Fruit fly (Drosophila melanogaster) whole organism, embryonic: ENCODE data around the gene CG15475.

Experiments
- Abd-B ChIP-seq: fragments of 200-800 bp; sonication (Bioruptor generic); optimal IDR thresholded peaks from 2 replicates; lab custom pipeline; 2018; ENCODE audit warnings: missing biosample characterization, mild to moderate bottlenecking, missing genetic modification characterization, moderate library complexity
- BEAF-32 ChIP-seq: fragments of 200-800 bp; sonication (Bioruptor generic); optimal IDR thresholded peaks from 3 replicates; lab custom pipeline; 2017; ENCODE audit warnings: missing biosample characterization, missing genetic modification characterization, mild to moderate bottlenecking, moderate library complexity, missing genetic modification reagents
- CG10543 ChIP-seq: fragments of 200-800 bp; sonication (Bioruptor generic); optimal IDR thresholded peaks from 3 replicates; lab custom pipeline; 2017; ENCODE audit warnings: missing biosample characterization, mild to moderate bottlenecking, missing genetic modification characterization, moderate library complexity
- CG11723 ChIP-seq: fragments of 200-800 bp; sonication (Bioruptor generic); optimal IDR thresholded peaks from 2 replicates; lab custom pipeline; 2017; ENCODE audit warnings: missing biosample characterization, mild to moderate bottlenecking, missing genetic modification characterization
- CG12659 ChIP-seq: fragments of 200-800 bp; sonication (Bioruptor generic); optimal IDR thresholded peaks from 3 replicates; lab custom pipeline; 2017; ENCODE audit warnings: mild to moderate bottlenecking, missing biosample characterization, missing genetic modification reagents, missing genetic modification characterization
- CG13123 ChIP-seq: fragments of 200-800 bp; sonication (Bioruptor generic); optimal IDR thresholded peaks from 2 replicates; lab custom pipeline; 2016; ENCODE audit warnings: missing biosample characterization, missing genetic modification characterization
- CG14710 ChIP-seq: fragments of 200-800 bp; sonication (Bioruptor generic); optimal IDR thresholded peaks from 3 replicates; lab custom pipeline; 2019; ENCODE audit warnings: missing biosample characterization, mild to moderate bottlenecking, missing genetic modification characterization, moderate library complexity
- CG15011 ChIP-seq: fragments of 200-800 bp; sonication (Bioruptor generic); optimal IDR thresholded peaks from 3 replicates; lab custom pipeline; 2018; ENCODE audit warnings: missing biosample characterization, mild to moderate bottlenecking, missing genetic modification characterization
- CG17802 ChIP-seq: fragments of 200-800 bp; sonication (Bioruptor generic); optimal IDR thresholded peaks from 2 replicates; lab custom pipeline; 2018; ENCODE audit warnings: missing biosample characterization, mild to moderate bottlenecking, missing genetic modification characterization, moderate library complexity
- CG17829 ChIP-seq: fragments of 200-800 bp; optimal IDR thresholded peaks from 2 replicates; lab custom pipeline; 2019; ENCODE audit warnings: missing biosample characterization, mild to moderate bottlenecking, missing genetic modification characterization, moderate library complexity
- CG2712 ChIP-seq: fragments of 200-800 bp; optimal IDR thresholded peaks from 3 replicates; lab custom pipeline; 2019; ENCODE audit warnings: missing biosample characterization, mild to moderate bottlenecking, missing genetic modification characterization, moderate library complexity
- CG31365 ChIP-seq: fragments of 200-800 bp; sonication (Bioruptor generic); optimal IDR thresholded peaks from 2 replicates; lab custom pipeline; 2018; ENCODE audit warnings: missing biosample characterization, mild to moderate bottlenecking, missing genetic modification characterization
- CG3163 ChIP-seq: fragments of 200-800 bp; sonication (Bioruptor generic); optimal IDR thresholded peaks from 3 replicates; lab custom pipeline; 2016; ENCODE audit warnings: missing biosample characterization, missing genetic modification characterization
- CG32532 ChIP-seq: fragments of 200-800 bp; sonication (Bioruptor generic); IDR thresholded peaks from 2 replicates; pipeline ENCODE4 v1.3.6; 2022; ENCODE audit warnings: missing biosample characterization, missing genetic modification characterization
- CG33557 ChIP-seq: fragments of 200-800 bp; sonication (Bioruptor generic); optimal IDR thresholded peaks from 2 replicates; lab custom pipeline; 2019; ENCODE audit warnings: missing biosample characterization, mild to moderate bottlenecking, missing genetic modification characterization, moderate library complexity
- CG3995 ChIP-seq: fragments of 200-800 bp; sonication (Bioruptor generic); optimal IDR thresholded peaks from 3 replicates; lab custom pipeline; 2016; ENCODE audit warnings: missing biosample characterization, missing genetic modification characterization
- CG4820 ChIP-seq: fragments of 200-800 bp; sonication (Bioruptor generic); optimal IDR thresholded peaks from 3 replicates; lab custom pipeline; 2016; ENCODE audit warnings: missing biosample characterization, missing genetic modification characterization
- CG6654 ChIP-seq: fragments of 200-800 bp; sonication (Bioruptor generic); optimal IDR thresholded peaks from 2 replicates; lab custom pipeline; 2017; ENCODE audit warnings: missing biosample characterization, mild to moderate bottlenecking, missing genetic modification characterization
- CG6854 ChIP-seq: fragments of 200-800 bp; sonication (Bioruptor generic); optimal IDR thresholded peaks from 3 replicates; lab custom pipeline; 2017; ENCODE audit warnings: missing biosample characterization, mild to moderate bottlenecking, missing genetic modification characterization
- CG7357 ChIP-seq: fragments of 200-800 bp; sonication (Bioruptor generic); IDR thresholded peaks from 3 replicates; pipeline ENCODE4 v1.3.6; 2022; ENCODE audit warnings: missing biosample characterization, missing genetic modification characterization
- CG7963 ChIP-seq: fragments of 200-800 bp; sonication (Bioruptor generic); IDR thresholded peaks from 3 replicates; pipeline ENCODE4 v1.3.6; 2022; ENCODE audit warnings: missing biosample characterization, missing genetic modification characterization; ENCODE audit not compliant: partially characterized antibody
- CG9817 ChIP-seq: fragments of 200-800 bp; sonication (Bioruptor generic); optimal IDR thresholded peaks from 2 replicates; lab custom pipeline; 2018; ENCODE audit warnings: missing biosample characterization, mild to moderate bottlenecking, missing genetic modification characterization, moderate library complexity
- Dfd ChIP-seq, 2 experiments: fragments of >200 bp; optimal IDR thresholded peaks; 2 replicates each; lab custom pipeline; 2017; ENCODE audit warnings: missing biosample characterization in 2 of 2, missing genetic modification characterization in 2 of 2
- HmgZ ChIP-seq: fragments of 200-800 bp; sonication (Bioruptor generic); optimal IDR thresholded peaks from 2 replicates; lab custom pipeline; 2018; ENCODE audit warnings: missing biosample characterization, mild to moderate bottlenecking, missing genetic modification characterization
- Jarid2 ChIP-seq: fragments of 200-800 bp; sonication (Bioruptor generic); optimal IDR thresholded peaks from 3 replicates; lab custom pipeline; 2017; ENCODE audit warnings: mild to moderate bottlenecking, missing biosample characterization, missing genetic modification reagents, missing genetic modification characterization
- Mad ChIP-seq: fragments of 200-800 bp; sonication (Bioruptor generic); optimal IDR thresholded peaks from 2 replicates; lab custom pipeline; 2016; ENCODE audit warnings: missing biosample characterization, missing genetic modification characterization
- NK7.1 ChIP-seq: fragments of 200-800 bp; sonication (Bioruptor generic); optimal IDR thresholded peaks from 3 replicates; lab custom pipeline; 2016; ENCODE audit warnings: missing biosample characterization, missing genetic modification characterization
- Nf-YB ChIP-seq: fragments of 200-800 bp; sonication (Bioruptor generic); optimal IDR thresholded peaks from 3 replicates; lab custom pipeline; 2019; ENCODE audit warnings: missing biosample characterization, mild to moderate bottlenecking, missing genetic modification characterization, moderate library complexity
- Oaz ChIP-seq: fragments of 200-800 bp; sonication (Bioruptor generic); IDR thresholded peaks from 2 replicates; pipeline ENCODE4 v1.3.6; 2022; ENCODE audit warnings: missing biosample characterization, missing genetic modification characterization
- Opbp ChIP-seq: fragments of 200-800 bp; sonication (Bioruptor generic); IDR thresholded peaks from 3 replicates; pipeline ENCODE4 v1.3.6; 2022; ENCODE audit warnings: missing biosample characterization, missing genetic modification characterization; ENCODE audit not compliant: partially characterized antibody
- Ravus ChIP-seq: fragments of 200-800 bp; sonication (Bioruptor generic); IDR thresholded peaks from 2 replicates; pipeline ENCODE4 v1.3.6; 2022; ENCODE audit warnings: missing biosample characterization, missing genetic modification characterization
- Sox102F ChIP-seq: fragments of 200-800 bp; sonication (Bioruptor generic); optimal IDR thresholded peaks from 2 replicates; lab custom pipeline; 2018; ENCODE audit warnings: missing biosample characterization, mild to moderate bottlenecking, missing genetic modification characterization, moderate library complexity
- Spps ChIP-seq: fragments of 200-800 bp; sonication (Bioruptor generic); optimal IDR thresholded peaks from 2 replicates; lab custom pipeline; 2018; ENCODE audit warnings: missing biosample characterization, mild to moderate bottlenecking, missing genetic modification characterization
- Sry-β ChIP-seq: fragments of 200-800 bp; sonication (Bioruptor generic); optimal IDR thresholded peaks from 2 replicates; lab custom pipeline; 2018; ENCODE audit warnings: missing biosample characterization, mild to moderate bottlenecking, missing genetic modification characterization, moderate library complexity
- Tbp ChIP-seq: fragments of >200 bp; optimal IDR thresholded peaks from 2 replicates; lab custom pipeline; 2018; ENCODE audit warnings: missing biosample characterization, missing genetic modification characterization
- Usf ChIP-seq: fragments of 200-800 bp; sonication (Bioruptor generic); optimal IDR thresholded peaks from 2 replicates; lab custom pipeline; 2017; ENCODE audit warnings: missing genotype, missing biosample characterization, missing genetic modification characterization
- abd-A ChIP-seq: fragments of 200-800 bp; sonication (Bioruptor generic); optimal IDR thresholded peaks from 3 replicates; lab custom pipeline; 2019; ENCODE audit warnings: missing biosample characterization, mild to moderate bottlenecking, missing genetic modification characterization, moderate library complexity
- bcd ChIP-seq: fragments of 200-800 bp; sonication (Bioruptor generic); optimal IDR thresholded peaks from 2 replicates; lab custom pipeline; 2017; ENCODE audit warnings: missing biosample characterization, mild to moderate bottlenecking, missing genetic modification characterization
- br ChIP-seq: fragments of >200 bp; optimal IDR thresholded peaks from 2 replicates; lab custom pipeline; 2017
- cato ChIP-seq: fragments of 200-800 bp; sonication (Bioruptor generic); optimal IDR thresholded peaks from 2 replicates; lab custom pipeline; 2016; ENCODE audit warnings: missing biosample characterization, missing genetic modification characterization, borderline replicate concordance
- corto ChIP-seq: fragments of 200-800 bp; sonication (Bioruptor generic); optimal IDR thresholded peaks from 2 replicates; lab custom pipeline; 2016; ENCODE audit warnings: missing biosample characterization, mild to moderate bottlenecking, missing genetic modification characterization, moderate library complexity
- exex ChIP-seq: fragments of 200-800 bp; sonication (Bioruptor generic); optimal IDR thresholded peaks from 4 replicates; lab custom pipeline; 2018; ENCODE audit warnings: missing biosample characterization, mild to moderate bottlenecking, missing genetic modification characterization, moderate library complexity
- hth ChIP-seq: fragments of >200 bp; optimal IDR thresholded peaks from 2 replicates; lab custom pipeline; 2017; ENCODE audit warnings: inconsistent platforms
- klu ChIP-seq: fragments of 200-800 bp; sonication (Bioruptor generic); IDR thresholded peaks from 2 replicates; pipeline ENCODE4 v1.3.6; 2022; ENCODE audit warnings: missing biosample characterization, missing genetic modification characterization
- mld ChIP-seq: fragments of 200-800 bp; sonication (Bioruptor generic); IDR thresholded peaks from 3 replicates; pipeline ENCODE4 v1.3.6; 2022; ENCODE audit warnings: missing biosample characterization, missing genetic modification characterization; ENCODE audit not compliant: partially characterized antibody
- p53 ChIP-seq: fragments of 200-800 bp; sonication (Bioruptor generic); optimal IDR thresholded peaks from 2 replicates; lab custom pipeline; 2016; ENCODE audit warnings: missing biosample characterization, missing genetic modification characterization
- pan ChIP-seq, 4 experiments: fragments of >200 bp in 3 of 4; fragments of 200-800 bp in 1 of 4; sonication (Bioruptor generic) in 1 of 4; optimal IDR thresholded peaks in 3 of 4; IDR thresholded peaks in 1 of 4; 2 replicates each; pipeline versions ENCODE4 v1.3.6 to Lab custom; 2017 to 2022; ENCODE audit warnings: missing biosample characterization in 2 of 4, missing genetic modification characterization in 2 of 4, mixed read lengths in 1 of 4
- pita ChIP-seq: fragments of 200-800 bp; sonication (Bioruptor generic); optimal IDR thresholded peaks from 2 replicates; lab custom pipeline; 2017; ENCODE audit warnings: missing biosample characterization, mild to moderate bottlenecking, missing genetic modification characterization
- trh ChIP-seq: fragments of 200-800 bp; sonication (Bioruptor generic); optimal IDR thresholded peaks from 2 replicates; lab custom pipeline; 2016; ENCODE audit warnings: missing biosample characterization, missing genetic modification characterization
- wor ChIP-seq: fragments of 200-800 bp; sonication (Bioruptor generic); IDR thresholded peaks from 2 replicates; pipeline ENCODE4 v1.3.6; 2022; ENCODE audit warnings: missing biosample characterization, missing genetic modification characterization

CG15475 gene

DNA sequence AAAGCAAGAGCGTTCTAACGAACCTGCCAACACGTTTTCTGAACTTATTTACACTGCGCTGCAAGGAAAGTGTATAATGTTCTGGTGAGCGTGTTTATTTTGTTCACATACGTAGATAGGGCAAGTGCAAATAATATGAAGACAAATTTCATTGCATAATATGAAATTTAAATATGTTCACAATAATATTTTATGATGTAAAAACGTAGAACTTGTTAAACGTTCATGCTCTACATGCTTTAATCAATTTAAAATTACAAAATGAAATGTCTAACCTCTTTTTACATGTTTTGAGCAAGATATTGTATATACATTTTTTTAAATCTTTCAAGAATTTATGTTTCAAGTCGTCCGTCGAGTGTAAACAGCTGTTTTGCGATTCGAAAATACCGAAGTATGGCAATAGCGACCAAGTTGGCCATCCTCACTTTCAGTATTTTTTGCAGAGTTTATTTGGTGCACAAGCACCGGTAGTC is 31.1 kb downstream of the CG15475 start, which contains the start of the genes phr6-4 and CG2608 (continued):
- TF ChIP-seq hth (lab: Kevin White, UChicago) (no peak), CG3163 (GFP tag; lab: Kevin White, UChicago) (peak; percentile 71), br (lab: Kevin White, UChicago) (no peak), exex (tag; lab: Kevin White, UChicago) (peak; percentile 68), CG10543 (GFP tag; lab: Kevin White, UChicago) (peak; percentile 87), HmgZ (tag; lab: Kevin White, UChicago) (peak; percentile 94), bcd (peak; percentile 92), corto (GFP tag; lab: Kevin White, UChicago) (peak; percentile 66), mld (no peak), Tbp (no peak), CG17829 (peak; percentile 94), BEAF-32 (GFP tag; lab: Kevin White, UChicago) (peak; percentile 25), CG7357 (GFP tag; lab: Robert Waterston, UW) (peak; percentile 82), CG33557 (GFP tag; lab: Kevin White, UChicago) (peak; percentile 93), CG6854 (GFP tag; lab: Kevin White, UChicago) (peak; percentile 82), pan (optimal IDR thresholded peaks at IDR 0.05; lab: Kevin White, UChicago) (no peak), pan (GFP tag; optimal IDR thresholded peaks at IDR 0.05 in 1 of 2, IDR thresholded peaks at IDR 0.05 in 1 of 2) (peak in 1 of 2 experiments; percentile 83), CG12659 (GFP tag; lab: Kevin White, UChicago) (peak; percentile 96), pita (GFP tag; lab: Kevin White, UChicago) (no peak), CG6654 (GFP tag; lab: Kevin White, UChicago) (peak; percentile 76), CG13123 (peak; percentile 78), Sox102F (peak; percentile 92), CG32532 (peak; percentile 90), CG15011 (GFP tag; lab: Kevin White, UChicago) (peak; percentile 89), trh (peak; percentile 71), Nf-YB (GFP tag; lab: Kevin White, UChicago) (peak; percentile 82), Mad (GFP tag; lab: Kevin White, UChicago) (peak; percentile 87), klu (GFP tag; lab: Robert Waterston, UW) (peak; percentile 58; the same call in 1 of the 2 replicates), CG17802 (peak; percentile 69), CG3995 (GFP tag; lab: Kevin White, UChicago) (peak; percentile 90), wor (GFP tag; lab: Robert Waterston, UW) (peak; percentile 78), Spps (peak; percentile 89), Usf (GFP tag; lab: Kevin White, UChicago) (peak; percentile 84), Oaz (GFP tag; lab: Robert Waterston, UW) (peak; percentile 82), CG2712 (tag; lab: Kevin White, UChicago) (peak; percentile 96), abd-A (tag; lab: Kevin White, UChicago) (no peak), Opbp (GFP tag; lab: Robert Waterston, UW) (no peak), Abd-B (GFP tag; lab: Kevin White, UChicago) (peak; percentile 94), Ravus (peak; percentile 66), CG31365 (tag; lab: Kevin White, UChicago) (peak; percentile 7), cato (peak; percentile 85), Dfd (GFP tag; optimal IDR thresholded peaks at IDR 0.05; lab: Kevin White, UChicago) (no peak), NK7.1 (GFP tag; lab: Kevin White, UChicago) (peak; percentile 80), CG7963 (no peak), CG9817 (peak; percentile 90), CG4820 (GFP tag; lab: Kevin White, UChicago) (peak; percentile 85), p53 (GFP tag; lab: Kevin White, UChicago) (peak; percentile 62), CG14710 (tag; lab: Kevin White, UChicago) (peak; percentile 94), Jarid2 (peak; percentile 66), Sry-β (GFP tag; lab: Kevin White, UChicago) (peak; percentile 41), CG11723 (GFP tag; lab: Kevin White, UChicago) (peak; percentile 86)
